Fruit fly (Drosophila melanogaster) whole organism, wandering third instar larva: ENCODE results near the gene Pino.
A peak's percentile ranks its signal among the peaks of the same experiment; 100 is the strongest.

Source experiments
- Abd-B ChIP-seq: fragments of >200 bp; optimal IDR thresholded peaks from 2 replicates; lab custom pipeline; 2017; ENCODE audit warnings: missing biosample characterization, missing genetic modification characterization
- CG32264 ChIP-seq: fragments of 200-800 bp; sonication (Bioruptor generic); optimal IDR thresholded peaks from 2 replicates; lab custom pipeline; 2016; ENCODE audit warnings: missing biosample characterization, missing genetic modification characterization
- CG9705 ChIP-seq: fragments of 200-800 bp; sonication (Bioruptor generic); optimal IDR thresholded peaks from 2 replicates; lab custom pipeline; 2018; ENCODE audit warnings: missing biosample characterization, mild to moderate bottlenecking, missing genetic modification characterization
- Dfd ChIP-seq: fragments of >200 bp; optimal IDR thresholded peaks from 2 replicates; lab custom pipeline; 2017; ENCODE audit warnings: missing biosample characterization, missing genetic modification characterization
- Dif ChIP-seq: fragments of 200-275, 200-300 bp; sonication (Bioruptor generic); optimal IDR thresholded peaks from 2 replicates; lab custom pipeline; 2018; ENCODE audit warnings: missing biosample characterization, missing genetic modification characterization; ENCODE audit not compliant: partially characterized antibody
- HLH106 ChIP-seq: fragments of 200-800 bp; optimal IDR thresholded peaks from 3 replicates; lab custom pipeline; 2019; ENCODE audit warnings: missing biosample characterization, mild to moderate bottlenecking, missing genetic modification characterization, moderate library complexity
- Hnf4 ChIP-seq: fragments of 200-800 bp; sonication (Bioruptor generic); optimal IDR thresholded peaks from 2 replicates; lab custom pipeline; 2016; ENCODE audit warnings: missing biosample characterization, mild to moderate bottlenecking, missing genetic modification characterization
- Hr78 ChIP-seq: fragments of >200 bp; optimal IDR thresholded peaks from 2 replicates; lab custom pipeline; 2017; ENCODE audit warnings: missing biosample characterization, missing genetic modification characterization
- Hr83 ChIP-seq: fragments of 200-300 bp; sonication (Bioruptor generic); optimal IDR thresholded peaks from 2 replicates; lab custom pipeline; 2016; ENCODE audit warnings: missing biosample characterization, mild to moderate bottlenecking, missing genetic modification characterization, moderate library complexity; ENCODE audit not compliant: poor library complexity, severe bottlenecking
- Jra ChIP-seq: sonication (Bioruptor generic); optimal IDR thresholded peaks from 2 replicates; lab custom pipeline; 2016; ENCODE audit warnings: missing biosample characterization, missing genetic modification characterization
- N ChIP-seq: fragments of >200 bp; optimal IDR thresholded peaks from 2 replicates; lab custom pipeline; 2018; ENCODE audit warnings: missing biosample characterization, missing external identifiers, missing genetic modification characterization
- OdsH ChIP-seq: fragments of 200-800 bp; sonication (Bioruptor generic); optimal IDR thresholded peaks from 2 replicates; lab custom pipeline; 2016; ENCODE audit warnings: missing biosample characterization, mild to moderate bottlenecking, missing genetic modification characterization
- Rel ChIP-seq, 2 experiments: fragments of 200-800 bp; sonication (Bioruptor generic) in 1 of 2; optimal IDR thresholded peaks; 2 replicates in 1 of 2; 3 replicates in 1 of 2; lab custom pipeline; 2016 to 2019; ENCODE audit warnings: mild to moderate bottlenecking in 2 of 2, missing biosample characterization in 2 of 2, missing genetic modification characterization in 2 of 2, moderate library complexity in 1 of 2
- Sp1 ChIP-seq: fragments of 200-800 bp; sonication (Bioruptor generic); optimal IDR thresholded peaks from 3 replicates; lab custom pipeline; 2019; ENCODE audit warnings: missing biosample characterization, mild to moderate bottlenecking, missing genetic modification characterization, moderate library complexity
- Vsx2 ChIP-seq: fragments of 200-300, 225-300 bp; sonication (Bioruptor generic); optimal IDR thresholded peaks from 2 replicates; lab custom pipeline; 2018; ENCODE audit warnings: missing biosample characterization, missing genetic modification characterization; ENCODE audit not compliant: partially characterized antibody
- br ChIP-seq: fragments of 200-800 bp; sonication (Bioruptor generic); optimal IDR thresholded peaks from 2 replicates; lab custom pipeline; 2016; ENCODE audit warnings: missing biosample characterization, missing genetic modification characterization
- brk ChIP-seq: fragments of 200-800 bp; sonication (Bioruptor generic); optimal IDR thresholded peaks from 2 replicates; lab custom pipeline; 2016; ENCODE audit warnings: missing biosample characterization, mild to moderate bottlenecking, missing genetic modification characterization
- dl ChIP-seq, 2 experiments: fragments of 175-275, 200-275 bp in 1 of 2; fragments of 200-275 bp in 1 of 2; sonication (Bioruptor generic); optimal IDR thresholded peaks; lab custom pipeline; 2018; ENCODE audit warnings: mild to moderate bottlenecking in 2 of 2, missing biosample characterization in 2 of 2, missing genetic modification characterization in 2 of 2, moderate library complexity in 2 of 2; ENCODE audit not compliant: partially characterized antibody in 2 of 2, insufficient read depth in 1 of 2
- dmrt93B ChIP-seq: fragments of 200-800 bp; sonication (Bioruptor generic); optimal IDR thresholded peaks from 2 replicates; lab custom pipeline; 2018; ENCODE audit warnings: missing biosample characterization, mild to moderate bottlenecking, missing genetic modification characterization
- dsf ChIP-seq: sonication (Bioruptor generic); optimal IDR thresholded peaks from 2 replicates; lab custom pipeline; 2016; ENCODE audit warnings: missing biosample characterization, missing genetic modification characterization, borderline replicate concordance
- ey ChIP-seq: fragments of 200-800 bp; sonication (Bioruptor generic); optimal IDR thresholded peaks from 2 replicates; lab custom pipeline; 2016; ENCODE audit warnings: missing biosample characterization, missing genetic modification characterization
- foxo ChIP-seq, 2 experiments: fragments of 200-800 bp; sonication (Bioruptor generic); optimal IDR thresholded peaks; 2 replicates in 1 of 2; 3 replicates in 1 of 2; lab custom pipeline; 2016 to 2017; ENCODE audit warnings: missing biosample characterization in 2 of 2, missing genetic modification characterization in 2 of 2
- fru ChIP-seq: fragments of 200-800 bp; sonication (Bioruptor generic); optimal IDR thresholded peaks from 3 replicates; lab custom pipeline; 2016; ENCODE audit warnings: missing biosample characterization, mild to moderate bottlenecking, missing genetic modification characterization
- h ChIP-seq: fragments of 200-800 bp; sonication (Bioruptor generic); optimal IDR thresholded peaks from 3 replicates; lab custom pipeline; 2016; ENCODE audit warnings: missing biosample characterization, mild to moderate bottlenecking, missing genetic modification characterization
- jim ChIP-seq: fragments of 175-275, 200-325 bp; sonication (Bioruptor generic); optimal IDR thresholded peaks from 2 replicates; lab custom pipeline; 2016; ENCODE audit warnings: missing biosample characterization, mild to moderate bottlenecking, missing genetic modification characterization
- lola ChIP-seq: fragments of >200 bp; optimal IDR thresholded peaks from 2 replicates; lab custom pipeline; 2017; ENCODE audit warnings: missing biosample characterization, missing genetic modification characterization
- pan ChIP-seq: fragments of >200 bp; optimal IDR thresholded peaks from 2 replicates; lab custom pipeline; 2017
- rgr ChIP-seq: fragments of 200-800 bp; sonication (Bioruptor generic); optimal IDR thresholded peaks from 3 replicates; lab custom pipeline; 2016; ENCODE audit warnings: missing biosample characterization, mild to moderate bottlenecking, missing genetic modification characterization
- sv ChIP-seq: fragments of 200-800 bp; sonication (Bioruptor generic); optimal IDR thresholded peaks from 3 replicates; lab custom pipeline; 2016; ENCODE audit warnings: missing biosample characterization, missing genetic modification characterization
- tai ChIP-seq: sonication (Bioruptor generic); optimal IDR thresholded peaks from 2 replicates; lab custom pipeline; 2016; ENCODE audit warnings: missing biosample characterization, missing genetic modification characterization
- usp ChIP-seq: fragments of >200 bp; optimal IDR thresholded peaks from 2 replicates; lab custom pipeline; 2017; ENCODE audit warnings: missing biosample characterization, missing genetic modification characterization
- woc ChIP-seq: sonication (Bioruptor generic); optimal IDR thresholded peaks from 2 replicates; lab custom pipeline; 2016; ENCODE audit warnings: missing biosample characterization, mild to moderate bottlenecking, missing genetic modification characterization

Gene Pino

dm6 chr2L:1135495-1135894 is 6.7 kb upstream of the Pino start:
- TF ChIP-seq HLH106 (tag; lab: Kevin White, UChicago) (no peak), Sp1 (no peak), h (GFP tag; lab: Kevin White, UChicago) (no peak), rgr (no peak), CG9705 (GFP tag; lab: Kevin White, UChicago) (no peak), Hr83 (GFP tag; lab: Kevin White, UChicago) (no peak), jim (no peak), br (GFP tag; lab: Kevin White, UChicago) (no peak), Hr78 (no peak), Jra (GFP tag; lab: Kevin White, UChicago) (no peak), sv (GFP tag; lab: Kevin White, UChicago) (no peak)

- TF ChIP-seq dsf (GFP tag; lab: Kevin White, UChicago) (no peak), ey (no peak), fru (GFP tag; lab: Kevin White, UChicago) (no peak), Jra (GFP tag; lab: Kevin White, UChicago) (no peak), br (GFP tag; lab: Kevin White, UChicago) (no peak), dl (GFP tag; optimal IDR thresholded peaks at IDR 0.05; lab: Kevin White, UChicago; ENCODE audit: insufficient read depth in 1 of 2, partially characterized antibody in 2 of 2) (no peak), Hr78 (no peak), h (GFP tag; lab: Kevin White, UChicago) (no peak), rgr (no peak), pan (lab: Kevin White, UChicago) (no peak), Rel (GFP tag; optimal IDR thresholded peaks at IDR 0.05; lab: Kevin White, UChicago) (no peak), Rel (tag; optimal IDR thresholded peaks at IDR 0.05; lab: Kevin White, UChicago) (no peak), usp (no peak)
These were observed 5.4 kb upstream of the Pino start, which contains the start of the genes Iris and CG4577 for dm6 chr2L:1134011-1134743. Iris (minus strand) TSS chr2L:1134098. CG4577 (plus strand) TSS chr2L:1134693.

- TF ChIP-seq woc: no peak
- no peak for TF ChIP-seq fru (GFP tag; lab: Kevin White, UChicago)
- TF ChIP-seq brk (GFP tag; lab: Kevin White, UChicago): no peak
- no peak for TF ChIP-seq tai
- TF ChIP-seq dsf (GFP tag; lab: Kevin White, UChicago): no peak
- no peak for TF ChIP-seq Dfd
- TF ChIP-seq Vsx2 (GFP tag; lab: Kevin White, UChicago): no peak
- TF ChIP-seq jim: no peak
- TF ChIP-seq h (GFP tag; lab: Kevin White, UChicago): no peak
- TF ChIP-seq Abd-B (GFP tag; lab: Kevin White, UChicago): no peak
These were observed 315 bp downstream of the Pino start for dm6 chr2L:1128344-1128931.

- TF ChIP-seq lola (GFP tag; lab: Kevin White, UChicago) (no peak), Vsx2 (GFP tag; lab: Kevin White, UChicago) (peak; percentile 18), Rel (GFP tag; optimal IDR thresholded peaks at IDR 0.05; lab: Kevin White, UChicago) (no peak), Rel (tag; optimal IDR thresholded peaks at IDR 0.05; lab: Kevin White, UChicago) (peak; percentile 3), h (GFP tag; lab: Kevin White, UChicago) (peak; percentile 74)
These were observed 1.2 kb downstream of the Pino start for dm6 chr2L:1127434-1128089.

dm6 chr2L:1126527-1126926 is 2.2 kb downstream of the Pino start:
- TF ChIP-seq h (GFP tag; lab: Kevin White, UChicago) (no peak), foxo (GFP tag; optimal IDR thresholded peaks at IDR 0.05; lab: Kevin White, UChicago) (no peak), Hnf4 (GFP tag; lab: Kevin White, UChicago) (no peak), N (GFP tag; lab: Kevin White, UChicago) (no peak), Hr83 (GFP tag; lab: Kevin White, UChicago) (no peak), dsf (GFP tag; lab: Kevin White, UChicago) (no peak), OdsH (no peak), CG32264 (GFP tag; lab: Kevin White, UChicago) (no peak), usp (no peak), Jra (GFP tag; lab: Kevin White, UChicago) (no peak), sv (GFP tag; lab: Kevin White, UChicago) (no peak), dmrt93B (GFP tag; lab: Kevin White, UChicago) (no peak), pan (lab: Kevin White, UChicago) (no peak), Rel (GFP tag; optimal IDR thresholded peaks at IDR 0.05; lab: Kevin White, UChicago) (no peak), Rel (tag; optimal IDR thresholded peaks at IDR 0.05; lab: Kevin White, UChicago) (no peak), Dif (no peak), br (GFP tag; lab: Kevin White, UChicago) (no peak), tai (no peak)
